Fruit fly (Drosophila melanogaster): ENCODE measurements around the gene CG4069.

The CG4069 gene

DNA sequence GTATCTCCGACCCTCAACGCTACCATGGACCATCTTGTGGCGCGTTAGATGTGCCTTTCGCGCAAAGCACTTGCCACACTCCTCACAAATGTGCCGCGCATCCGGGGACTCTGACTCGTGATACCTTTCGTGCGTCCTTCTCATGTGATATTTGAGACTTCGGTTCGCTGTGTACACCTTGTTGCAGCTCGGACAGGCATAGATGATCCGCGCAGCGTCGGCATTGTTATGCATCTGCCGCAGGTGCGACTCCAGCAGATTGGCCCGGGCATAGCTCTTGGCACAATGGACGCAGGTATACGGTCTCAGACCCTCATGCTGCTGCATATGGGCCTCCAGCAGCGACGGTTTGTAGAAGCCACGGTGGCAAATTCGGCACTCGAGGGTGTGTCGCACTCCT is 31.1 kb downstream of the CG4069 start (continued):
- no peak for TF ChIP-seq bcd (GFP tag; optimal IDR thresholded peaks at IDR 0.05)
- TF ChIP-seq gem (tag; optimal IDR thresholded peaks at IDR 0.05) = no peak
- TF ChIP-seq CG10321 (GFP tag; IDR thresholded peaks at IDR 0.05) = no peak
- no peak for TF ChIP-seq Deaf1 (tag; optimal IDR thresholded peaks at IDR 0.05)
- TF ChIP-seq twi (tag; optimal IDR thresholded peaks at IDR 0.05) = peak; percentile 68
- TF ChIP-seq Jarid2 (GFP tag; optimal IDR thresholded peaks at IDR 0.05) = no peak
- TF ChIP-seq vfl (GFP tag; optimal IDR thresholded peaks at IDR 0.05) = no peak
- peak; percentile 30 for TF ChIP-seq Ets65A (GFP tag)
- TF ChIP-seq CG8924 (tag; optimal IDR thresholded peaks at IDR 0.05) = no peak
- peak; percentile 35 for TF ChIP-seq CG15479 (GFP tag; optimal IDR thresholded peaks at IDR 0.05)
- no peak for TF ChIP-seq gfzf (GFP tag; optimal IDR thresholded peaks at IDR 0.05)
- TF ChIP-seq ac (GFP tag; optimal IDR thresholded peaks at IDR 0.05) = peak; percentile 82
- 0 out of 3 replicates have a peak, but pooled peaks have one; percentile 23 for TF ChIP-seq HLH4C (GFP tag; IDR thresholded peaks at IDR 0.05; ENCODE audit: partially characterized antibody)
- no peak for TF ChIP-seq CG11398 (GFP tag; optimal IDR thresholded peaks at IDR 0.05)
- TF ChIP-seq lmd (GFP tag; IDR thresholded peaks at IDR 0.05) = 0 out of 2 replicates have a peak, but pooled peaks have one; percentile 14
- no peak for TF ChIP-seq CG14441 (GFP tag; IDR thresholded peaks at IDR 0.05)
- TF ChIP-seq dm (GFP tag; optimal IDR thresholded peaks at IDR 0.05) = no peak
- no peak for TF ChIP-seq Dad (GFP tag; optimal IDR thresholded peaks at IDR 0.05)
- 0 out of 3 replicates have a peak, but pooled peaks have one; percentile 20 for TF ChIP-seq CG3726 (GFP tag; IDR thresholded peaks at IDR 0.05)
- no peak for TF ChIP-seq ewg (GFP tag; optimal IDR thresholded peaks at IDR 0.05)
- TF ChIP-seq lab (GFP tag; optimal IDR thresholded peaks at IDR 0.05) = no peak
- TF ChIP-seq Bgb (GFP tag; IDR thresholded peaks at IDR 0.05; ENCODE audit: partially characterized antibody) = no peak
- no peak for TF ChIP-seq unc-4 (GFP tag; IDR thresholded peaks at IDR 0.05; ENCODE audit: partially characterized antibody)
- peak; percentile 60 for TF ChIP-seq D (optimal IDR thresholded peaks at IDR 0.05)
- TF ChIP-seq D (GFP tag; optimal IDR thresholded peaks at IDR 0.05) = no peak
- TF ChIP-seq pan (optimal IDR thresholded peaks at IDR 0.05) = no peak
- no peak for TF ChIP-seq pan (GFP tag; optimal IDR thresholded peaks at IDR 0.05 in 1 of 2, IDR thresholded peaks at IDR 0.05 in 1 of 2)
- TF ChIP-seq Hr51 (GFP tag; optimal IDR thresholded peaks at IDR 0.05) = no peak
- TF ChIP-seq Blimp-1 (GFP tag; optimal IDR thresholded peaks at IDR 0.05) = no peak
- TF ChIP-seq CG10654 (GFP tag; optimal IDR thresholded peaks at IDR 0.05) = no peak
- no peak for TF ChIP-seq CG14014 (GFP tag; IDR thresholded peaks at IDR 0.05)
- TF ChIP-seq Med (GFP tag) = peak; percentile 39
- no peak for TF ChIP-seq Hsf (GFP tag; optimal IDR thresholded peaks at IDR 0.05)
- TF ChIP-seq en (GFP tag; optimal IDR thresholded peaks at IDR 0.05) = no peak
- no peak for TF ChIP-seq disco-r (GFP tag; optimal IDR thresholded peaks at IDR 0.05)
- TF ChIP-seq CG17361 (GFP tag; IDR thresholded peaks at IDR 0.05) = no peak
- TF ChIP-seq CG1024 (GFP tag; IDR thresholded peaks at IDR 0.05) = no peak
- TF ChIP-seq Abd-B (GFP tag; optimal IDR thresholded peaks at IDR 0.05) = no peak
- TF ChIP-seq sisA (GFP tag; IDR thresholded peaks at IDR 0.05) = no peak
- no peak for TF ChIP-seq ash1 (GFP tag; optimal IDR thresholded peaks at IDR 0.05)
- TF ChIP-seq bigmax (GFP tag; optimal IDR thresholded peaks at IDR 0.05) = no peak
- TF ChIP-seq Fer1 (GFP tag; optimal IDR thresholded peaks at IDR 0.05) = no peak
- TF ChIP-seq hth (optimal IDR thresholded peaks at IDR 0.05) = no peak
- 0 out of 3 replicates have a peak, but pooled peaks have one; percentile 10 for TF ChIP-seq CG16813 (GFP tag; IDR thresholded peaks at IDR 0.05; ENCODE audit: partially characterized antibody)
- no peak for TF ChIP-seq Ets97D (GFP tag; optimal IDR thresholded peaks at IDR 0.05)
- TF ChIP-seq HLHmδ (GFP tag; optimal IDR thresholded peaks at IDR 0.05) = no peak
- no peak for TF ChIP-seq CG14667 (GFP tag; IDR thresholded peaks at IDR 0.05)
- no peak for TF ChIP-seq CG17802 (tag; optimal IDR thresholded peaks at IDR 0.05)
- no peak for TF ChIP-seq CG13624 (GFP tag; optimal IDR thresholded peaks at IDR 0.05)
- no peak for TF ChIP-seq shn (GFP tag; optimal IDR thresholded peaks at IDR 0.05)
- peak; percentile 11 for TF ChIP-seq MESR4 (GFP tag; optimal IDR thresholded peaks at IDR 0.05)
